Fruit fly (Drosophila melanogaster): Measurements from ENCODE around the gene CG11076.

DNA sequence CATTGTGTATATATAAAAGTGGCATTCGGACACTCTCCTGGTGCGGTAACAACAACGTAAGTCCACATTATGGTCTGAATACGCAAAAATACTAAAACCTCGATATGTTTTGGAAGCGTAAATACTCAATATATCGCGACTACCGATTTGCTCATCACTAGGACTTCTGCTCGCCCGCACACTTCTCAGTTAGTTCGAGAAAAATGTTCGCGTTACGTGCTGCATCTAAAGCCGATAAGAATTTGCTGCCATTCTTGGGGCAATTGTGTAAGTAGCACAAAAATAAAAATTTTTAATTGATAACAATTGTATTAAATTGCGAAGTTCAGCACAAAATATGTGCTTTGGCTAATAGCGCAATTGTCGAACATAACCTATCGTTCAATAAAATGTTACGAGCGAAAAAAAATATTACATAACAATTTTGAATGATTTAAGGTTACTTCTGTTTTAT is at the start of gene CG11076:
- TF ChIP-seq psq (optimal IDR thresholded peaks at IDR 0.05) = no peak
- no peak for TF ChIP-seq insv (optimal IDR thresholded peaks at IDR 0.05)
- TF ChIP-seq Sin3A (optimal IDR thresholded peaks at IDR 0.05) = no peak

Measured in Kc167 (cell line).